Worm (Caenorhabditis elegans) whole organism, L3 larva: ENCODE measurements around the gene H23L24.1.

Source experiments
- R02D3.7 ChIP-seq: fragments of 150-350 bp; optimal IDR thresholded peaks from 2 replicates; lab custom pipeline; 2014; ENCODE audit warnings: missing biosample characterization, missing genetic modification characterization
- ZK546.5 ChIP-seq: sonication (generic microtip); optimal IDR thresholded peaks from 2 replicates; lab custom pipeline; 2017; ENCODE audit warnings: missing biosample characterization, missing genetic modification characterization
- aly-2 ChIP-seq: fragments of 150-350 bp; optimal IDR thresholded peaks from 2 replicates; lab custom pipeline; 2014; ENCODE audit warnings: missing biosample characterization, missing genetic modification characterization
- ceh-16 ChIP-seq: sonication (generic microtip); optimal IDR thresholded peaks from 2 replicates; lab custom pipeline; 2017; ENCODE audit warnings: missing biosample characterization, missing genetic modification characterization
- ceh-82 ChIP-seq: fragments of 150-350 bp; optimal IDR thresholded peaks from 2 replicates; lab custom pipeline; 2014; ENCODE audit warnings: missing biosample characterization, missing genetic modification characterization
- daf-12 ChIP-seq: fragments of 150-350 bp; optimal IDR thresholded peaks from 2 replicates; lab custom pipeline; 2014; ENCODE audit warnings: missing biosample characterization, missing genetic modification reagents, missing genetic modification characterization
- egl-27 ChIP-seq: sonication (generic microtip); optimal IDR thresholded peaks from 4 replicates; lab custom pipeline; 2017; ENCODE audit warnings: missing biosample characterization, missing genetic modification reagents, missing genetic modification characterization
- egl-5 ChIP-seq: fragments of 150-350 bp; optimal IDR thresholded peaks from 2 replicates; lab custom pipeline; 2017; ENCODE audit warnings: missing biosample characterization, missing genetic modification reagents, missing genetic modification characterization, inconsistent platforms
- elt-1 ChIP-seq: fragments of 150-350 bp; optimal IDR thresholded peaks from 2 replicates; lab custom pipeline; 2014; ENCODE audit warnings: missing biosample characterization, missing genetic modification characterization
- elt-2 ChIP-seq: sonication (generic microtip); optimal IDR thresholded peaks from 2 replicates; lab custom pipeline; 2016; ENCODE audit warnings: missing genetic modification reagents, mild to moderate bottlenecking, missing genetic modification characterization, missing compliant biosample characterization
- fkh-10 ChIP-seq: sonication (generic microtip); optimal IDR thresholded peaks from 2 replicates; lab custom pipeline; 2017; ENCODE audit warnings: missing biosample characterization, missing genetic modification reagents, missing genetic modification characterization
- fkh-2 ChIP-seq: fragments of 150-350 bp; optimal IDR thresholded peaks from 2 replicates; lab custom pipeline; 2014; ENCODE audit warnings: missing biosample characterization, missing genetic modification reagents, missing genetic modification characterization
- fos-1 ChIP-seq: fragments of 150-350 bp; optimal IDR thresholded peaks from 2 replicates; lab custom pipeline; 2014; ENCODE audit warnings: missing biosample characterization, missing genetic modification characterization
- jun-1 ChIP-seq: fragments of 150-350 bp; optimal IDR thresholded peaks from 2 replicates; lab custom pipeline; 2014; ENCODE audit warnings: missing biosample characterization, missing genetic modification reagents, missing genetic modification characterization
- lin-15B ChIP-seq: fragments of 150-350 bp; optimal IDR thresholded peaks from 2 replicates; lab custom pipeline; 2014; ENCODE audit warnings: missing biosample characterization, missing genetic modification characterization
- lsy-12 ChIP-seq: sonication (generic microtip); optimal IDR thresholded peaks from 2 replicates; lab custom pipeline; 2016; ENCODE audit warnings: mild to moderate bottlenecking, missing genetic modification characterization, missing compliant biosample characterization
- mdl-1 ChIP-seq: fragments of 150-350 bp; optimal IDR thresholded peaks from 2 replicates; lab custom pipeline; 2014; ENCODE audit warnings: missing biosample characterization, missing genetic modification characterization
- mml-1 ChIP-seq: fragments of 150-350 bp; sonication (generic microtip); optimal IDR thresholded peaks from 3 replicates; lab custom pipeline; 2014; ENCODE audit warnings: missing biosample characterization, missing genetic modification characterization
- nfya-1 ChIP-seq: sonication (generic microtip); optimal IDR thresholded peaks from 2 replicates; lab custom pipeline; 2017; ENCODE audit warnings: missing genetic modification characterization, mild to moderate bottlenecking, missing compliant biosample characterization, antibody characterized with exemption, moderate library complexity; ENCODE audit not compliant: insufficient read depth
- nhr-11 ChIP-seq: fragments of 150-350 bp; optimal IDR thresholded peaks from 2 replicates; lab custom pipeline; 2014; ENCODE audit warnings: missing biosample characterization, missing genetic modification characterization
- nhr-12 ChIP-seq: fragments of 150-350 bp; optimal IDR thresholded peaks from 2 replicates; lab custom pipeline; 2014; ENCODE audit warnings: missing biosample characterization, missing genetic modification characterization
- nhr-23 ChIP-seq: fragments of 150-350 bp; optimal IDR thresholded peaks from 2 replicates; lab custom pipeline; 2014; ENCODE audit warnings: missing biosample characterization, missing genetic modification reagents, missing genetic modification characterization
- nhr-237 ChIP-seq: fragments of 150-350 bp; optimal IDR thresholded peaks from 2 replicates; lab custom pipeline; 2014; ENCODE audit warnings: missing biosample characterization, missing genetic modification characterization
- nhr-25 ChIP-seq: sonication (generic microtip); optimal IDR thresholded peaks from 2 replicates; lab custom pipeline; 2017; ENCODE audit warnings: missing biosample characterization, missing genetic modification characterization
- nhr-28 ChIP-seq: fragments of 150-350 bp; optimal IDR thresholded peaks from 2 replicates; lab custom pipeline; 2014; ENCODE audit warnings: missing biosample characterization, missing genetic modification characterization
- nhr-43 ChIP-seq: sonication (generic microtip); optimal IDR thresholded peaks from 2 replicates; lab custom pipeline; 2016; ENCODE audit warnings: mild to moderate bottlenecking, missing genetic modification characterization, missing compliant biosample characterization; ENCODE audit not compliant: poor library complexity, severe bottlenecking
- nhr-67 ChIP-seq: fragments of 150-350 bp; optimal IDR thresholded peaks from 2 replicates; lab custom pipeline; 2014; ENCODE audit warnings: missing biosample characterization, missing genetic modification characterization
- pha-4 ChIP-seq: fragments of 150-350 bp; optimal IDR thresholded peaks from 2 replicates; lab custom pipeline; 2014; ENCODE audit warnings: missing biosample characterization, missing genetic modification reagents, missing genetic modification characterization
- pqm-1 ChIP-seq: fragments of 150-350 bp; optimal IDR thresholded peaks from 2 replicates; lab custom pipeline; 2017; ENCODE audit warnings: missing biosample characterization, missing genetic modification characterization, inconsistent platforms
- sea-2 ChIP-seq: fragments of 150-350 bp; sonication (generic microtip); optimal IDR thresholded peaks from 4 replicates; lab custom pipeline; 2014; ENCODE audit warnings: missing biosample characterization, missing genetic modification reagents, missing genetic modification characterization
- skn-1 ChIP-seq: fragments of 150-350 bp; optimal IDR thresholded peaks from 2 replicates; lab custom pipeline; 2014; ENCODE audit warnings: missing biosample characterization, missing genetic modification characterization
- unc-62 ChIP-seq: fragments of 150-350 bp; sonication (generic microtip); optimal IDR thresholded peaks from 4 replicates; lab custom pipeline; 2014; ENCODE audit warnings: missing biosample characterization, missing genetic modification reagents, missing genetic modification characterization
- zag-1 ChIP-seq: fragments of 150-350 bp; optimal IDR thresholded peaks from 2 replicates; lab custom pipeline; 2014; ENCODE audit warnings: missing biosample characterization, missing genetic modification characterization
- ztf-4 ChIP-seq: fragments of 150-350 bp; optimal IDR thresholded peaks from 2 replicates; lab custom pipeline; 2014; ENCODE audit warnings: missing biosample characterization, missing genetic modification characterization

H23L24.1 gene

DNA sequence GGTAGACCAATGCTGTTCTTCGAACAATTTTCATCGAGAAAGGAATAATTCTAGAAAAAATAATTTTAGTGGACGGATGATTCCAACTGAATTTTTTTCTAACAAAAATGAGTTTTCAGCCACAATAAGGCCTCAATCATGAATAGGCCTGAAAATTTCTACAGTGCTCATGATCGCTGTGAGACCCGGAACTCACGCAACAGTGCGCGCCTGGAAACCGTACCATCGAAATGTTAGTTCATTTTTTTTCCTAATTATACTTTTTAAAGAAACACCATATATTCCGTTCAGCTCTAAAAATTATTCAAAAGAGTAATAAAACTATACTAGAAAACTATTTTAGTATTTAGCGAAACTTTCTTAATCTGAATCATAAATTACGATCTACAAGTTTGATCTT lies 6.7 kb downstream of the H23L24.1 start:
- TF ChIP-seq R02D3.7 (tag; lab: Kevin White, UChicago): no peak
- TF ChIP-seq unc-62 (GFP tag; lab: Kevin White, UChicago): no peak
- no peak for TF ChIP-seq ZK546.5 (tag; lab: Kevin White, UChicago)
- no peak for TF ChIP-seq pqm-1 (tag; lab: Kevin White, UChicago)
- no peak for TF ChIP-seq aly-2 (tag; lab: Kevin White, UChicago)
- TF ChIP-seq skn-1 (tag; lab: Kevin White, UChicago): no peak
- TF ChIP-seq elt-2: no peak
- no peak for TF ChIP-seq egl-27 (tag; lab: Kevin White, UChicago)
- no peak for TF ChIP-seq fkh-2 (tag; lab: Kevin White, UChicago)

DNA sequence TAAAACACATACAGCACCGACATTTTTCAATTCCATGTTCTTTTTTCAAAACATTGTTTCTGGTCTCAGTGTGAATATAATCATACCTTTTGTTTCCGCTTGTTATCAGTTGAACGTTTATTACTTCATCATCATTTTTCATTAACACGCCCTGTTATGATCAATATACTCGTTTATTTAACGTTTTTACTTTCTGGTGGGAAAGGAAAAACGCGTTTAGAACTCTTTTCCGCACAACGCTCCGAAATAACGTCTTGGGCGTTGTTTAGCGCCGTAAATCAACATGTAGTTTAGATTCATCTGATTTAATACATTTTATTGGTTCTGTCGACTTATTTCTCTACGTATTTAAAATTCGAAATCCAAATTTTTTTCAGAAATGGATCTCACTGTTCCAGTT lies 7.1 kb downstream of the H23L24.1 start, which contains the start of gene pgm-3:
Gene pgm-3, plus strand, starts transcription at position 378 of the 400 bp plus-strand sequence.
- TF ChIP-seq lin-15B (peak; percentile 2), elt-2 (peak; percentile 64), pqm-1 (tag; lab: Kevin White, UChicago) (peak; percentile 32), R02D3.7 (tag; lab: Kevin White, UChicago) (peak; percentile 15), fos-1 (tag; lab: Kevin White, UChicago) (no peak)

DNA sequence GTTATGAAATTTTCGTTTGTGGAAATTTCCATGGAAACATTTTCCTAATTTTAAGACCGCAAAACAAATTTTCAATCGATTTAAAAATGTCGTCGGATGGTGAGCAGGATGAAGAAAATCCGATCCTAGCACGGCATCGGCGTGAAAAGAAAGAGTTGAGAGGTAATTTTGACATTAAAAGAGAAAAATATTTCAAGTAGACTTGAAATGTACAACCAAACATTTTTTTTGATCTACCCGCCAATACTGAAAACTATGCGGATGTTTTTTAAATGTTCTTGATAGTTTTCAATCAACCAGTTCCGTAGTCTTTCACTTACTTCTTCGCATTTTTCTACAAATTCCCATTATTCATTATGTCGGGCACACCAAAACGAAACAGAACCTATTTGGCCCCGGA lies 9.9 kb downstream of the H23L24.1 start, which contains the start of gene otub-3:
Gene otub-3, plus strand, starts transcription at position 56 of the 400 bp plus-strand sequence.
- no peak for TF ChIP-seq ceh-82 (tag; lab: Kevin White, UChicago)
- TF ChIP-seq nhr-67 (tag; lab: Kevin White, UChicago): no peak
- TF ChIP-seq elt-2: no peak
- TF ChIP-seq pqm-1 (tag; lab: Kevin White, UChicago): no peak
- TF ChIP-seq nhr-11 (tag; lab: Kevin White, UChicago): no peak
- TF ChIP-seq unc-62 (GFP tag; lab: Kevin White, UChicago): no peak
- TF ChIP-seq nhr-25 (tag; lab: Kevin White, UChicago): no peak
- TF ChIP-seq egl-5 (tag; lab: Kevin White, UChicago): no peak
- TF ChIP-seq fkh-10 (GFP tag; lab: Kevin White, UChicago): no peak
- TF ChIP-seq zag-1 (tag; lab: Kevin White, UChicago): no peak
- TF ChIP-seq R02D3.7 (tag; lab: Kevin White, UChicago): no peak
- no peak for TF ChIP-seq nhr-237 (tag; lab: Kevin White, UChicago)
- no peak for TF ChIP-seq nfya-1 (tag; lab: Kevin White, UChicago)
- no peak for TF ChIP-seq nhr-28 (tag; lab: Kevin White, UChicago)
- no peak for TF ChIP-seq mdl-1

DNA sequence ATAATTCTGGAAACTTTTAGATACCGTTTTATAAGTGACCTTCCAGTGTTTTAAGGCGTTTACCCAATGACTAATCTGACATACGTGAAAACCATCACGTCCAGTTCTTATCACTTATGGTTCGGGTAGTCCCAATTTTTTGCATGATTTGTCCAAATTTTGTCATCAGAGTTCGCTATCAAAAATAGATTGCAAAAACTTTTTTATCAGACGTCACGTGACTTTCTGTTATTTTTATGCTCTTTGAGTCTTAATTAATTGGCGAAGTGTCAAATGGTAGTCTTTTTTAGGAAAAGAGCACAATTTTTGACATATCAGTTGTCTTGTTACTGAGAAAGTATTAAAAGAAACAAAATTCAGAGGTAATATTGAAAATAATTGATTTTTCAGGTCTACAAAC lies 11.4 kb downstream of the H23L24.1 start:
- TF ChIP-seq daf-12 (tag; lab: Kevin White, UChicago) (no peak), pqm-1 (tag; lab: Kevin White, UChicago) (peak; percentile 66), pha-4 (peak; percentile 45), elt-2 (peak; percentile 90)

DNA sequence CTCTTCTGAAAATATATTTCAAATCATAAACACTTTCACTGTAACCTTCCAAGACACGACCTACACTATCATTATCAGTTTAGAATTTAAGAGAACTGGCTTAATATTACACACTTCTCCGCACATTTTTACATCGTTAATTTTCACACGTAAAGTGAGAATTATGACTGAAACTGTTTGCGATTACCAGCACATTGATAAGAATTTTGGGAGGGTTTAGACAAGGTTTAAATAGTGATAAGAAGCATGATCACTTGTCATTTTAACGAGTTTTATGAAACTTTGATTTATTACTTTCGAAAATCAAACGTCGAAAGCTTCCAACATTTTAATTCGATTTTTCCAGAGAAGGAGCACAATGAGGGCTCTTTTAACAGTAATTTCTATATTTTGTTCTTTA lies 12.2 kb downstream of the H23L24.1 start, which contains the start of gene F21D5.3:
Gene F21D5.3, plus strand, starts transcription at position 347 of the 400 bp plus-strand sequence.
- TF ChIP-seq nhr-67 (tag; lab: Kevin White, UChicago) (no peak), elt-1 (tag; lab: Kevin White, UChicago) (no peak), nhr-11 (tag; lab: Kevin White, UChicago) (no peak), mml-1 (tag; lab: Kevin White, UChicago) (no peak), jun-1 (tag; lab: Kevin White, UChicago) (peak; percentile 16), pqm-1 (tag; lab: Kevin White, UChicago) (peak; percentile 96), sea-2 (no peak), elt-2 (peak; percentile 94), daf-12 (tag; lab: Kevin White, UChicago) (no peak), ztf-4 (tag; lab: Kevin White, UChicago) (no peak), nhr-12 (tag; lab: Kevin White, UChicago) (no peak), egl-5 (tag; lab: Kevin White, UChicago) (no peak), pha-4 (peak; percentile 6)

DNA sequence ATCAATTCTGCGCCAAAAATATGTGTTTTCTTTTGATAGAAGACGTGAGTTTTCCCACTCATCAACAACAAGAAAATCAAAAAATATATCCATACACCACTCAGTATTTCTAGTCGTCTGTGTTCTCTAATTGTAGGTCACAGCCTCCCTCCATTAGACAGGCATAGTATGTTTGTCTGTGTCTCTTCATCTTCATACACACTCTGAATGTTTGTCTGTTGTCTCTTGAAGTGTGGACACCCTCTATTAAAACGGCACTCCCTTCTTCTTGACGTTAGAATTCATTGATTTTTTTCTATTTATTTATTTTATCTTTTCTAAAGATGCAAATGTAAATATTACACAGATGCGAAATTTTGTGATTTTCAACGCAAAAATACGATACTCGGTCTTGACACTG lies 19.1 kb downstream of the H23L24.1 start:
- TF ChIP-seq fkh-2 (tag; lab: Kevin White, UChicago) (no peak), nhr-25 (tag; lab: Kevin White, UChicago) (no peak), nhr-23 (tag; lab: Kevin White, UChicago) (peak; percentile 52), ceh-16 (tag; lab: Kevin White, UChicago) (no peak), nhr-43 (no peak), nfya-1 (tag; lab: Kevin White, UChicago) (peak; percentile 35), lsy-12 (no peak), pha-4 (peak; percentile 51), jun-1 (tag; lab: Kevin White, UChicago) (no peak)
